Fruit fly (Drosophila melanogaster): ENCODE measurements around the gene Cmpk.

Cmpk gene

dm6 chr3R:26075252-26075651, 20.0 kb upstream of the Cmpk start (continued):
- no peak for TF ChIP-seq fd59A (GFP tag; optimal IDR thresholded peaks at IDR 0.05)
- TF ChIP-seq CG6163 (GFP tag; IDR thresholded peaks at IDR 0.05), result no peak
- peak; percentile 36 for TF ChIP-seq svp (GFP tag)
- peak; percentile 21 for TF ChIP-seq OdsH (GFP tag; optimal IDR thresholded peaks at IDR 0.05)
- no peak for TF ChIP-seq CG9139 (GFP tag; optimal IDR thresholded peaks at IDR 0.05)
- TF ChIP-seq fd85E (GFP tag; optimal IDR thresholded peaks at IDR 0.05), result no peak
- no peak for TF ChIP-seq Blimp-1 (GFP tag; optimal IDR thresholded peaks at IDR 0.05)
- TF ChIP-seq esn (GFP tag; optimal IDR thresholded peaks at IDR 0.05), result peak; percentile 25
- TF ChIP-seq CG31627 (GFP tag; optimal IDR thresholded peaks at IDR 0.05), result peak; percentile 4
- 0 out of 2 replicates have a peak, but pooled peaks have one; percentile 8 for TF ChIP-seq CG15336 (GFP tag; IDR thresholded peaks at IDR 0.05)
- TF ChIP-seq cyc (GFP tag; optimal IDR thresholded peaks at IDR 0.05), result no peak
- peak; percentile 29 for TF ChIP-seq CG3919 (GFP tag; optimal IDR thresholded peaks at IDR 0.05)
- no peak for TF ChIP-seq ss (GFP tag; optimal IDR thresholded peaks at IDR 0.05)
- no peak for TF ChIP-seq net (GFP tag; optimal IDR thresholded peaks at IDR 0.05)
- TF ChIP-seq Hr4 (GFP tag; optimal IDR thresholded peaks at IDR 0.05), result no peak
- peak; percentile 30 for TF ChIP-seq CG10669 (GFP tag; optimal IDR thresholded peaks at IDR 0.05)
- TF ChIP-seq Ets21C (GFP tag; optimal IDR thresholded peaks at IDR 0.05), result no peak
- TF ChIP-seq Met (GFP tag; optimal IDR thresholded peaks at IDR 0.05), result peak; percentile 25
- no peak for TF ChIP-seq CG8119 (GFP tag; IDR thresholded peaks at IDR 0.05)
- TF ChIP-seq vri (GFP tag; optimal IDR thresholded peaks at IDR 0.05), result no peak

dm6 chr3R:26072477-26072876, 17.2 kb upstream of the Cmpk start:
- TF ChIP-seq net (GFP tag; optimal IDR thresholded peaks at IDR 0.05) (peak; percentile 70), achi (GFP tag; optimal IDR thresholded peaks at IDR 0.05) (peak; percentile 80), CG3032 (tag; optimal IDR thresholded peaks at IDR 0.05) (peak; percentile 76), vri (GFP tag; optimal IDR thresholded peaks at IDR 0.05) (peak; percentile 59), topi (GFP tag; optimal IDR thresholded peaks at IDR 0.05) (peak; percentile 82), Smox (GFP tag; optimal IDR thresholded peaks at IDR 0.05) (peak; percentile 73), lz (GFP tag; optimal IDR thresholded peaks at IDR 0.05) (peak; percentile 78), Blimp-1 (GFP tag; optimal IDR thresholded peaks at IDR 0.05) (peak; percentile 31), CG8632 (GFP tag; optimal IDR thresholded peaks at IDR 0.05) (peak; percentile 76), Lpt (GFP tag; optimal IDR thresholded peaks at IDR 0.05) (peak; percentile 84), CG8319 (GFP tag; optimal IDR thresholded peaks at IDR 0.05) (peak; percentile 63), Ets21C (GFP tag; optimal IDR thresholded peaks at IDR 0.05) (peak; percentile 59), Hr39 (GFP tag; optimal IDR thresholded peaks at IDR 0.05) (peak; percentile 70), esn (GFP tag; optimal IDR thresholded peaks at IDR 0.05) (peak; percentile 81), Eip78C (GFP tag) (peak; percentile 94), CG6854 (GFP tag; optimal IDR thresholded peaks at IDR 0.05) (peak; percentile 13), CG4318 (GFP tag; optimal IDR thresholded peaks at IDR 0.05) (peak; percentile 59), Hr38 (GFP tag; optimal IDR thresholded peaks at IDR 0.05) (no peak), Hr4 (GFP tag; optimal IDR thresholded peaks at IDR 0.05) (peak; percentile 78), CG31627 (GFP tag; optimal IDR thresholded peaks at IDR 0.05) (peak; percentile 66), CG10631 (GFP tag; optimal IDR thresholded peaks at IDR 0.05) (peak; percentile 76), OdsH (GFP tag; optimal IDR thresholded peaks at IDR 0.05) (peak; percentile 81), CG11902 (GFP tag; optimal IDR thresholded peaks at IDR 0.05) (peak; percentile 63), ss (GFP tag; optimal IDR thresholded peaks at IDR 0.05) (peak; percentile 64 to 74), Eip93F (GFP tag; optimal IDR thresholded peaks at IDR 0.05) (no peak), CG15336 (GFP tag; IDR thresholded peaks at IDR 0.05) (peak; percentile 88), CG11762 (GFP tag; optimal IDR thresholded peaks at IDR 0.05; ENCODE audit: insufficient read depth) (peak; percentile 65), acj6 (GFP tag; optimal IDR thresholded peaks at IDR 0.05) (peak; percentile 84), CG11294 (GFP tag; IDR thresholded peaks at IDR 0.05) (0 out of 2 replicates have a peak, but pooled peaks have one; percentile 15), CG6276 (GFP tag; optimal IDR thresholded peaks at IDR 0.05) (peak; percentile 70), pdm3 (GFP tag; optimal IDR thresholded peaks at IDR 0.05) (peak; percentile 78), salr (GFP tag; optimal IDR thresholded peaks at IDR 0.05) (peak; percentile 20 to 72), CG6163 (GFP tag; IDR thresholded peaks at IDR 0.05) (peak; percentile 93), CG10669 (GFP tag; optimal IDR thresholded peaks at IDR 0.05) (peak; percentile 75), CG1621 (tag; optimal IDR thresholded peaks at IDR 0.05) (peak; percentile 74), CG3919 (GFP tag; optimal IDR thresholded peaks at IDR 0.05) (peak; percentile 85), Sox15 (GFP tag; optimal IDR thresholded peaks at IDR 0.05) (peak; percentile 53), Met (GFP tag; optimal IDR thresholded peaks at IDR 0.05) (peak; percentile 80), CG9139 (GFP tag; optimal IDR thresholded peaks at IDR 0.05) (peak; percentile 56), eg (GFP tag; IDR thresholded peaks at IDR 0.05) (peak; percentile 90), CG6808 (GFP tag; optimal IDR thresholded peaks at IDR 0.05) (peak; percentile 69), fd85E (GFP tag; optimal IDR thresholded peaks at IDR 0.05) (peak; percentile 31), Eip75B (GFP tag; optimal IDR thresholded peaks at IDR 0.05) (peak; percentile 81), CG8119 (GFP tag; IDR thresholded peaks at IDR 0.05) (peak; percentile 88)

Data from whole organism, prepupa.